Fruit fly (Drosophila melanogaster) whole organism, prepupa: ENCODE measurements around the gene CG14275.
A peak's percentile ranks its signal among the peaks of the same experiment; 100 is the strongest.

ENCODE experiments used
- CG10631 ChIP-seq: fragments of 200-800 bp; sonication (Bioruptor generic); optimal IDR thresholded peaks from 2 replicates; lab custom pipeline; 2016; ENCODE audit warnings: missing biosample characterization, missing genetic modification characterization
- CG10669 ChIP-seq: fragments of 200-800 bp; sonication (Bioruptor generic); optimal IDR thresholded peaks from 3 replicates; lab custom pipeline; 2018; ENCODE audit warnings: missing biosample characterization, mild to moderate bottlenecking, missing genetic modification characterization, moderate library complexity
- CG11294 ChIP-seq: fragments of 200-800 bp; sonication (Bioruptor generic); IDR thresholded peaks from 2 replicates; pipeline ENCODE4 v1.3.6; 2022; ENCODE audit warnings: missing biosample characterization, missing genetic modification characterization
- CG11762 ChIP-seq: fragments of 200-800 bp; sonication (Bioruptor generic); optimal IDR thresholded peaks from 3 replicates; lab custom pipeline; 2016; ENCODE audit warnings: missing biosample characterization, missing genetic modification characterization; ENCODE audit not compliant: insufficient read depth
- CG11902 ChIP-seq: fragments of 200-800 bp; sonication (Bioruptor generic); optimal IDR thresholded peaks from 3 replicates; lab custom pipeline; 2016; ENCODE audit warnings: missing biosample characterization, missing genetic modification characterization
- CG15336 ChIP-seq: fragments of 200-800 bp; sonication (Bioruptor generic); IDR thresholded peaks from 2 replicates; pipeline ENCODE4 v1.3.6; 2022; ENCODE audit warnings: missing biosample characterization, missing genetic modification characterization
- CG1621 ChIP-seq: fragments of 200-800 bp; sonication (Bioruptor generic); optimal IDR thresholded peaks from 3 replicates; lab custom pipeline; 2018; ENCODE audit warnings: missing biosample characterization, mild to moderate bottlenecking, missing genetic modification characterization
- CG3032 ChIP-seq: fragments of 200-800 bp; optimal IDR thresholded peaks from 2 replicates; lab custom pipeline; 2019; ENCODE audit warnings: missing biosample characterization, mild to moderate bottlenecking, missing genetic modification characterization, moderate library complexity
- CG31627 ChIP-seq: fragments of 200-800 bp; sonication (Bioruptor generic); optimal IDR thresholded peaks from 3 replicates; lab custom pipeline; 2016; ENCODE audit warnings: missing biosample characterization, missing genetic modification characterization
- CG32006 ChIP-seq: fragments of 200-800 bp; sonication (Bioruptor generic); optimal IDR thresholded peaks from 3 replicates; lab custom pipeline; 2017; ENCODE audit warnings: missing biosample characterization, mild to moderate bottlenecking, missing genetic modification characterization
- CG3919 ChIP-seq: fragments of 200-800 bp; sonication (Bioruptor generic); optimal IDR thresholded peaks from 3 replicates; lab custom pipeline; 2016; ENCODE audit warnings: missing biosample characterization, missing genetic modification characterization
- CG6276 ChIP-seq: fragments of 200-800 bp; sonication (Bioruptor generic); optimal IDR thresholded peaks from 2 replicates; lab custom pipeline; 2017; ENCODE audit warnings: missing biosample characterization, mild to moderate bottlenecking, missing genetic modification characterization
- CG6792 ChIP-seq: fragments of 200-800 bp; sonication (Bioruptor generic); optimal IDR thresholded peaks from 3 replicates; lab custom pipeline; 2016; ENCODE audit warnings: missing biosample characterization, missing genetic modification characterization
- CG6854 ChIP-seq: fragments of 200-800 bp; sonication (Bioruptor generic); optimal IDR thresholded peaks from 2 replicates; lab custom pipeline; 2017; ENCODE audit warnings: missing biosample characterization, mild to moderate bottlenecking, missing genetic modification characterization
- CG7368 ChIP-seq: fragments of 200-800 bp; sonication (Bioruptor generic); optimal IDR thresholded peaks from 3 replicates; lab custom pipeline; 2016; ENCODE audit warnings: missing biosample characterization, missing genetic modification characterization
- CG8319 ChIP-seq: fragments of 200-800 bp; sonication (Bioruptor generic); optimal IDR thresholded peaks from 3 replicates; lab custom pipeline; 2016; ENCODE audit warnings: missing biosample characterization, missing genetic modification characterization
- CG8632 ChIP-seq: fragments of 200-800 bp; sonication (Bioruptor generic); optimal IDR thresholded peaks from 3 replicates; lab custom pipeline; 2016; ENCODE audit warnings: missing biosample characterization, missing genetic modification characterization
- CG9139 ChIP-seq: fragments of 200-800 bp; sonication (Bioruptor generic); optimal IDR thresholded peaks from 3 replicates; lab custom pipeline; 2017; ENCODE audit warnings: missing biosample characterization, mild to moderate bottlenecking, missing genetic modification characterization
- Eip75B ChIP-seq: fragments of 200-800 bp; sonication (Bioruptor generic); optimal IDR thresholded peaks from 3 replicates; lab custom pipeline; 2016; ENCODE audit warnings: missing biosample characterization, missing genetic modification characterization
- Eip93F ChIP-seq: fragments of 200-800 bp; sonication (Bioruptor generic); optimal IDR thresholded peaks from 2 replicates; lab custom pipeline; 2016; ENCODE audit warnings: missing biosample characterization, mild to moderate bottlenecking, missing genetic modification characterization
- Ets21C ChIP-seq: fragments of 200-800 bp; sonication (Bioruptor generic); optimal IDR thresholded peaks from 3 replicates; lab custom pipeline; 2016; ENCODE audit warnings: missing biosample characterization, missing genetic modification characterization
- Ets96B ChIP-seq: fragments of 200-800 bp; optimal IDR thresholded peaks from 2 replicates; lab custom pipeline; 2019; ENCODE audit warnings: missing biosample characterization, mild to moderate bottlenecking, missing genetic modification characterization, moderate library complexity
- Hr38 ChIP-seq: sonication (Bioruptor generic); optimal IDR thresholded peaks from 2 replicates; lab custom pipeline; 2016; ENCODE audit warnings: missing biosample characterization, missing genetic modification characterization
- Hr4 ChIP-seq: fragments of 200-800 bp; sonication (Bioruptor generic); optimal IDR thresholded peaks from 3 replicates; lab custom pipeline; 2016; ENCODE audit warnings: missing biosample characterization, missing genetic modification characterization
- Lpt ChIP-seq: fragments of 200-800 bp; sonication (Bioruptor generic); optimal IDR thresholded peaks from 3 replicates; lab custom pipeline; 2016; ENCODE audit warnings: missing biosample characterization, missing genetic modification characterization
- Met ChIP-seq: fragments of 200-800 bp; sonication (Bioruptor generic); optimal IDR thresholded peaks from 3 replicates; lab custom pipeline; 2016; ENCODE audit warnings: missing biosample characterization, missing genetic modification characterization
- OdsH ChIP-seq: fragments of 200-800 bp; sonication (Bioruptor generic); optimal IDR thresholded peaks from 3 replicates; lab custom pipeline; 2016; ENCODE audit warnings: missing biosample characterization, missing genetic modification characterization
- Smox ChIP-seq: fragments of 200-800 bp; sonication (Bioruptor generic); optimal IDR thresholded peaks from 3 replicates; lab custom pipeline; 2016; ENCODE audit warnings: missing biosample characterization, missing genetic modification characterization
- Sox102F ChIP-seq: fragments of 200-800 bp; sonication (Bioruptor generic); optimal IDR thresholded peaks from 2 replicates; lab custom pipeline; 2016; ENCODE audit warnings: missing biosample characterization, mild to moderate bottlenecking, missing genetic modification characterization
- Sox15 ChIP-seq: fragments of 200-800 bp; sonication (Bioruptor generic); optimal IDR thresholded peaks from 3 replicates; lab custom pipeline; 2016; ENCODE audit warnings: missing biosample characterization, missing genetic modification characterization
- achi ChIP-seq: fragments of 200-800 bp; sonication (Bioruptor generic); optimal IDR thresholded peaks from 3 replicates; lab custom pipeline; 2016; ENCODE audit warnings: missing biosample characterization, missing genetic modification characterization
- acj6 ChIP-seq: fragments of 200-800 bp; sonication (Bioruptor generic); optimal IDR thresholded peaks from 3 replicates; lab custom pipeline; 2016; ENCODE audit warnings: missing biosample characterization, missing genetic modification characterization
- cyc ChIP-seq: fragments of 200-800 bp; sonication (Bioruptor generic); optimal IDR thresholded peaks from 3 replicates; lab custom pipeline; 2016; ENCODE audit warnings: missing biosample characterization, missing genetic modification characterization
- dac ChIP-seq: fragments of 200-800 bp; sonication (Bioruptor generic); optimal IDR thresholded peaks from 2 replicates; lab custom pipeline; 2017; ENCODE audit warnings: missing biosample characterization, mild to moderate bottlenecking, missing genetic modification characterization
- dsx ChIP-seq: fragments of 200-800 bp; optimal IDR thresholded peaks from 3 replicates; lab custom pipeline; 2019; ENCODE audit warnings: missing biosample characterization, mild to moderate bottlenecking, missing genetic modification characterization, moderate library complexity; ENCODE audit not compliant: poor library complexity, severe bottlenecking
- esn ChIP-seq: fragments of 200-800 bp; sonication (Bioruptor generic); optimal IDR thresholded peaks from 2 replicates; lab custom pipeline; 2016; ENCODE audit warnings: missing biosample characterization, mild to moderate bottlenecking, missing genetic modification characterization, moderate library complexity
- fd59A ChIP-seq: fragments of 200-800 bp; sonication (Bioruptor generic); optimal IDR thresholded peaks from 2 replicates; lab custom pipeline; 2017; ENCODE audit warnings: missing biosample characterization, mild to moderate bottlenecking, missing genetic modification characterization, missing genetic modification reagents
- fd85E ChIP-seq: fragments of 200-800 bp; sonication (Bioruptor generic); optimal IDR thresholded peaks from 3 replicates; lab custom pipeline; 2016; ENCODE audit warnings: missing biosample characterization, missing genetic modification characterization
- fkh ChIP-seq: fragments of 200-800 bp; sonication (Bioruptor generic); optimal IDR thresholded peaks from 3 replicates; lab custom pipeline; 2017; ENCODE audit warnings: missing biosample characterization, mild to moderate bottlenecking, missing genetic modification characterization, moderate library complexity
- lz ChIP-seq: fragments of 200-800 bp; sonication (Bioruptor generic); optimal IDR thresholded peaks from 3 replicates; lab custom pipeline; 2016; ENCODE audit warnings: missing biosample characterization, missing genetic modification characterization
- pdm3 ChIP-seq: fragments of 200-800 bp; sonication (Bioruptor generic); optimal IDR thresholded peaks from 3 replicates; lab custom pipeline; 2016; ENCODE audit warnings: missing biosample characterization, missing genetic modification characterization
- salr ChIP-seq, 2 experiments: fragments of 200-800 bp; sonication (Bioruptor generic); optimal IDR thresholded peaks; 3 replicates each; lab custom pipeline; 2016 to 2018; ENCODE audit warnings: missing biosample characterization in 2 of 2, missing genetic modification characterization in 2 of 2, mild to moderate bottlenecking in 1 of 2
- ss ChIP-seq, 2 experiments: fragments of 200-800 bp; sonication (Bioruptor generic); optimal IDR thresholded peaks; 2 replicates in 1 of 2; 3 replicates in 1 of 2; lab custom pipeline; 2017 to 2018; ENCODE audit warnings: mild to moderate bottlenecking in 2 of 2, missing biosample characterization in 2 of 2, missing genetic modification characterization in 2 of 2, moderate library complexity in 1 of 2
- svp ChIP-seq: fragments of 200-800 bp; sonication (Bioruptor generic); peaks from one replicate; lab custom pipeline; 2016; ENCODE audit warnings: missing biosample characterization, missing genetic modification characterization
- topi ChIP-seq: fragments of 200-800 bp; sonication (Bioruptor generic); optimal IDR thresholded peaks from 3 replicates; lab custom pipeline; 2016; ENCODE audit warnings: missing biosample characterization, missing genetic modification characterization
- vri ChIP-seq: fragments of 200-800 bp; sonication (Bioruptor generic); optimal IDR thresholded peaks from 3 replicates; lab custom pipeline; 2016; ENCODE audit warnings: missing biosample characterization, mild to moderate bottlenecking, missing genetic modification characterization

Gene CG14275

dm6 chr2L:8311091-8311490 is 16.2 kb upstream of the CG14275 start, which contains the start of the genes CG7810 and CG7806 (continued):
- peak; percentile 89 for TF ChIP-seq topi (GFP tag; lab: Kevin White, UChicago)
- TF ChIP-seq Smox (GFP tag; lab: Kevin White, UChicago) = no peak
- TF ChIP-seq CG8319 (GFP tag; lab: Kevin White, UChicago) = peak; percentile 85
- TF ChIP-seq CG31627 (GFP tag; lab: Kevin White, UChicago) = peak; percentile 94
- no peak for TF ChIP-seq Sox102F (GFP tag; lab: Kevin White, UChicago)
- TF ChIP-seq dac (GFP tag; lab: Kevin White, UChicago) = no peak
- peak; percentile 81; the same call in 1 of the 2 replicates for TF ChIP-seq CG11294 (GFP tag; lab: Robert Waterston, UW)
- TF ChIP-seq CG8632 = peak; percentile 89
- no peak for TF ChIP-seq CG10669 (GFP tag; lab: Kevin White, UChicago)
- TF ChIP-seq Hr38 (GFP tag; lab: Kevin White, UChicago) = peak; percentile 37
- TF ChIP-seq Lpt = peak; percentile 80
- peak; percentile 79 for TF ChIP-seq CG1621 (tag; lab: Kevin White, UChicago)
- TF ChIP-seq CG10631 = peak; percentile 92
- no peak for TF ChIP-seq Eip93F (GFP tag; lab: Kevin White, UChicago)
- TF ChIP-seq CG11762 (GFP tag; lab: Kevin White, UChicago) = peak; percentile 82
- TF ChIP-seq achi (GFP tag; lab: Kevin White, UChicago) = peak; percentile 97
- TF ChIP-seq vri (GFP tag; lab: Kevin White, UChicago) = no peak
- TF ChIP-seq svp (GFP tag; lab: Kevin White, UChicago) = no peak
- TF ChIP-seq CG7368 (GFP tag; lab: Kevin White, UChicago) = no peak
- TF ChIP-seq CG11902 (GFP tag; lab: Kevin White, UChicago) = no peak
- no peak for TF ChIP-seq Met
- no peak for TF ChIP-seq Ets21C (GFP tag; lab: Kevin White, UChicago)
- no peak for TF ChIP-seq fd85E (GFP tag; lab: Kevin White, UChicago)
- TF ChIP-seq CG3919 = no peak
- peak; percentile 82 for TF ChIP-seq CG3032
- peak; percentile 90 for TF ChIP-seq OdsH (GFP tag; lab: Kevin White, UChicago)
- peak; percentile 69 for TF ChIP-seq Sox15
- TF ChIP-seq CG32006 (GFP tag; lab: Kevin White, UChicago) = no peak
- TF ChIP-seq dsx = peak; percentile 85
- TF ChIP-seq CG6792 = peak; percentile 90

dm6 chr2L:8311741-8312140 is 15.5 kb upstream of the CG14275 start:
- TF ChIP-seq dac (GFP tag; lab: Kevin White, UChicago) = no peak
- TF ChIP-seq Hr4 = no peak
- TF ChIP-seq ss (GFP tag; optimal IDR thresholded peaks at IDR 0.05; lab: Kevin White, UChicago) = no peak
- no peak for TF ChIP-seq fkh
- no peak for TF ChIP-seq svp (GFP tag; lab: Kevin White, UChicago)
- no peak for TF ChIP-seq Ets96B (tag; lab: Kevin White, UChicago)

dm6 chr2L:8319858-8320525 is 7.3 kb upstream of the CG14275 start, which contains the start of the genes mtsh and strat:
Gene mtsh (minus strand): TSS chr2L:8319908.
Gene strat (plus strand): TSS chr2L:8320328.
- TF ChIP-seq CG10669 (GFP tag; lab: Kevin White, UChicago) (peak; percentile 51), topi (GFP tag; lab: Kevin White, UChicago) (peak; percentile 65), achi (GFP tag; lab: Kevin White, UChicago) (peak; percentile 32), CG3919 (peak; percentile 69), CG6792 (no peak), acj6 (peak; percentile 40), CG32006 (GFP tag; lab: Kevin White, UChicago) (no peak), Eip75B (GFP tag; lab: Kevin White, UChicago) (no peak), CG1621 (tag; lab: Kevin White, UChicago) (no peak), CG8319 (GFP tag; lab: Kevin White, UChicago) (peak; percentile 30), CG3032 (peak; percentile 2), esn (peak; percentile 64), salr (GFP tag; optimal IDR thresholded peaks at IDR 0.05; lab: Kevin White, UChicago) (peak in 1 of 2 experiments; percentile 32), lz (peak; percentile 47), fd59A (GFP tag; lab: Kevin White, UChicago) (no peak), Ets21C (GFP tag; lab: Kevin White, UChicago) (no peak), cyc (peak; percentile 58), CG9139 (GFP tag; lab: Kevin White, UChicago) (peak; percentile 6), vri (GFP tag; lab: Kevin White, UChicago) (no peak), CG6276 (GFP tag; lab: Kevin White, UChicago) (no peak), CG6854 (peak; percentile 57), dac (GFP tag; lab: Kevin White, UChicago) (no peak), pdm3 (GFP tag; lab: Kevin White, UChicago) (no peak), CG10631 (peak; percentile 3), CG15336 (GFP tag; lab: Robert Waterston, UW) (no peak), fkh (peak; percentile 41)
